Worm (Caenorhabditis elegans): Measurements from ENCODE around the gene K04C1.5.

The K04C1.5 gene

ce11 chrX:14228764-14229163 lies 19.1 kb upstream of the K04C1.5 start (continued):
- TF ChIP-seq him-1 (tag; optimal IDR thresholded peaks at IDR 0.05) (peak; percentile 62), F57C9.4 (tag; optimal IDR thresholded peaks at IDR 0.05) (no peak), nfya-1 (tag; optimal IDR thresholded peaks at IDR 0.05; ENCODE audit: borderline replicate concordance, insufficient read depth) (no peak), snpc-4 (GFP tag; optimal IDR thresholded peaks at IDR 0.05) (peak; percentile 76), snpc-4 (tag; optimal IDR thresholded peaks at IDR 0.05) (peak in 2 of 4 experiments; percentile 58 to 77), nfya-2 (GFP tag; IDR thresholded peaks at IDR 0.05) (no peak), hsf-1 (GFP tag; IDR thresholded peaks at IDR 0.05) (no peak), lsy-27 (tag; optimal IDR thresholded peaks at IDR 0.05; ENCODE audit: borderline replicate concordance, insufficient read depth) (peak; percentile 50), ceh-91 (GFP tag; IDR thresholded peaks at IDR 0.05) (no peak), ets-4 (GFP tag; optimal IDR thresholded peaks at IDR 0.05) (no peak), K11D2.4 (GFP tag; IDR thresholded peaks at IDR 0.05) (no peak), tbx-9 (tag; optimal IDR thresholded peaks at IDR 0.05; ENCODE audit: borderline replicate concordance) (no peak), ama-1 (optimal IDR thresholded peaks at IDR 0.05) (no peak), ama-1 (GFP tag; optimal IDR thresholded peaks at IDR 0.05) (peak in 1 of 2 experiments; percentile 27), hrde-1 (tag; optimal IDR thresholded peaks at IDR 0.05; ENCODE audit: borderline replicate concordance) (peak; percentile 40), F10E7.11 (tag; optimal IDR thresholded peaks at IDR 0.05) (no peak), egl-18 (GFP tag; IDR thresholded peaks at IDR 0.05) (no peak), cebp-1 (GFP tag; IDR thresholded peaks at IDR 0.05) (no peak), cebp-1 (tag; optimal IDR thresholded peaks at IDR 0.05) (no peak), madf-3 (GFP tag; IDR thresholded peaks at IDR 0.05) (no peak), nhr-90 (tag; optimal IDR thresholded peaks at IDR 0.05) (peak; percentile 88), repo-1 (tag; optimal IDR thresholded peaks at IDR 0.05) (no peak), lin-54 (GFP tag; optimal IDR thresholded peaks at IDR 0.05) (no peak), unc-130 (GFP tag; optimal IDR thresholded peaks at IDR 0.05) (no peak), ztf-25 (GFP tag; IDR thresholded peaks at IDR 0.05) (peak; percentile 81), tlf-1 (GFP tag; optimal IDR thresholded peaks at IDR 0.05) (no peak), lin-26 (GFP tag; IDR thresholded peaks at IDR 0.05) (peak; percentile 87), sptf-2 (GFP tag; optimal IDR thresholded peaks at IDR 0.05) (no peak), attf-6 (GFP tag; IDR thresholded peaks at IDR 0.05) (0 out of 2 replicates have a peak, but pooled peaks have one; percentile 10), pbrm-1 (GFP tag; IDR thresholded peaks at IDR 0.05) (peak; percentile 61; the same call in 1 of the 2 replicates), unc-62 (GFP tag; optimal IDR thresholded peaks at IDR 0.05) (no peak), T26A5.8 (tag; optimal IDR thresholded peaks at IDR 0.05) (no peak), ZK185.1 (tag; optimal IDR thresholded peaks at IDR 0.05; ENCODE audit: poor library complexity, severe bottlenecking) (peak; percentile 68), C17E4.6 (GFP tag; IDR thresholded peaks at IDR 0.05) (no peak), aptf-3 (GFP tag; IDR thresholded peaks at IDR 0.05) (0 out of 2 replicates have a peak, but pooled peaks have one; percentile 38), mes-4 (tag; optimal IDR thresholded peaks at IDR 0.05) (peak; percentile 10), ceh-27 (GFP tag; optimal IDR thresholded peaks at IDR 0.05) (no peak), F22D6.2 (tag; optimal IDR thresholded peaks at IDR 0.05) (no peak), F49E8.2 (tag; optimal IDR thresholded peaks at IDR 0.05; ENCODE audit: insufficient read depth) (peak; percentile 3), fkh-3 (tag; optimal IDR thresholded peaks at IDR 0.05) (no peak), mcd-1 (GFP tag; IDR thresholded peaks at IDR 0.05) (no peak), xnd-1 (tag; optimal IDR thresholded peaks at IDR 0.05) (no peak), lir-1 (GFP tag; conservative IDR thresholded peaks at IDR 0.05) (peak; percentile 84; the same call in 1 of the 2 replicates)
